Fruit fly (Drosophila melanogaster): ENCODE measurements around the gene Pglym78.
A peak's percentile ranks its signal among the peaks of the same experiment; 100 is the strongest.

The Pglym78 gene

DNA sequence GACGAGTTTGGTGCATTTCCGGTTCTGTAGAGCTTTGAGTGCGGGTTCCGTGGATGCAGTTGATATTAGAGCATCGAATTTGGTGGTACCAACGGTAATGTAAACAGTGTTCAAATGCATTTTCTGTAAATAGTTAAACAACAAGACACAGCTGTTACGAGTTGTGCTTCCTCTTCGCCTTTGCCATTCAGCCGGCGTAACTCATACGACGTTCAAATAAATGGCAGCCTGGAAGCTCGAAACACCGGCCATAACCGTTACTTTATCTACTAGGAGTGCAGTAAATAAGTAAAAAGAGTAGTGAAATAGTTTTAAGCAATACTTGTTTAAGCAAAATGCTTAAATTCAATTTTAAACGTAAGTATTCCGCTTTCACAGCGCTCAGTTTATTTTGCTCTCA, 9.6 kb upstream of the Pglym78 start, which contains the start of the genes Alg13 and superdeath (continued):
- TF ChIP-seq dysf (GFP tag; IDR thresholded peaks at IDR 0.05) (no peak), CG15601 (tag; optimal IDR thresholded peaks at IDR 0.05) (peak; percentile 17), gem (tag; optimal IDR thresholded peaks at IDR 0.05) (no peak), Dp (GFP tag; optimal IDR thresholded peaks at IDR 0.05) (peak; percentile 10), slbo (GFP tag; IDR thresholded peaks at IDR 0.05) (no peak), Myb (GFP tag; optimal IDR thresholded peaks at IDR 0.05) (peak; percentile 92), Pdp1 (GFP tag; optimal IDR thresholded peaks at IDR 0.05) (peak in 1 of 2 experiments; percentile 64), MESR4 (GFP tag; optimal IDR thresholded peaks at IDR 0.05) (peak; percentile 24), CG1024 (GFP tag; IDR thresholded peaks at IDR 0.05) (no peak), stwl (tag; optimal IDR thresholded peaks at IDR 0.05) (peak; percentile 28), Sox102F (GFP tag; optimal IDR thresholded peaks at IDR 0.05) (no peak), CG13296 (GFP tag; optimal IDR thresholded peaks at IDR 0.05) (peak; percentile 23), zen (tag; optimal IDR thresholded peaks at IDR 0.05) (no peak), wek (GFP tag; optimal IDR thresholded peaks at IDR 0.05) (peak; percentile 43), crp (GFP tag; optimal IDR thresholded peaks at IDR 0.05) (peak in 1 of 2 experiments; percentile 85), CG2199 (GFP tag; IDR thresholded peaks at IDR 0.05) (0 out of 3 replicates have a peak, but pooled peaks have one; percentile 8), CG7987 (GFP tag; optimal IDR thresholded peaks at IDR 0.05) (peak; percentile 15), CG9437 (GFP tag; optimal IDR thresholded peaks at IDR 0.05) (peak; percentile 46), ATbp (GFP tag; optimal IDR thresholded peaks at IDR 0.05) (peak; percentile 49), pzg (GFP tag; optimal IDR thresholded peaks at IDR 0.05) (peak; percentile 62), CG2712 (tag; optimal IDR thresholded peaks at IDR 0.05) (no peak), CG17385 (GFP tag; optimal IDR thresholded peaks at IDR 0.05) (peak; percentile 95), CG17186 (GFP tag; optimal IDR thresholded peaks at IDR 0.05) (peak; percentile 49), Ets97D (GFP tag; optimal IDR thresholded peaks at IDR 0.05) (peak; percentile 23), croc (GFP tag; conservative IDR thresholded peaks at IDR 0.05) (no peak), CG15514 (GFP tag; optimal IDR thresholded peaks at IDR 0.05) (peak; percentile 4), zfh1 (GFP tag; IDR thresholded peaks at IDR 0.05) (no peak)

DNA sequence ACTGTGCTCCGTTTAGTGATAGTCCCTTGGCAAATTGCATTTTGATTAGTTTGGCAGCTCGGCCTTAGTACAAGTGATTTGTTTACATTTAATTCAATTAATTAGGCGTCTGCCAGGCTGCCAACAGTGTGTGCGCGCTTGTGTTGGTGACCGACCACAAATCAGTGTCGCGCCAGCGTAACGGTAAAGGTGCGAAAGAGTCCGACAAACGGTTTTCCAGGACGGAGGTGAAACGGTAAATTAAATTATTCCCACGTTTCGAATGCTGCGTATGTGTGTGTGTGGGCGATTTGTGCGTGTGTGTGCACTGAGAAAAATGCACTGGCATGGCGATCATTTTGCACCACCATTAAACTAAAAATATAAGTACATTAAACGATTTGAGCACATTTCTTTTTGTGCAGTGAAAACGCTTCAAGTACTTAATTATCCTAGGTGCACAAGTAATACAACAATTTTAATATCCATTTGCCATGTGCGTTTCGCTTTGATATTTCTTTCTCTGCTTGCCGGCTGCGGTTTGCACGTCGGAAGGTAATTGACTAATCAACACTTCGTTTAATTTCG, 9.0 kb upstream of the Pglym78 start:
- TF ChIP-seq gfzf (GFP tag; optimal IDR thresholded peaks at IDR 0.05) (no peak), sug (tag; optimal IDR thresholded peaks at IDR 0.05) (no peak), CG6654 (GFP tag; optimal IDR thresholded peaks at IDR 0.05) (no peak), CG31224 (GFP tag; IDR thresholded peaks at IDR 0.05) (no peak), Taf1 (GFP tag; IDR thresholded peaks at IDR 0.05) (peak; percentile 38; the same call in 1 of the 2 replicates), disco-r (GFP tag; optimal IDR thresholded peaks at IDR 0.05) (no peak), CG10431 (GFP tag; optimal IDR thresholded peaks at IDR 0.05) (no peak), CG2120 (GFP tag; optimal IDR thresholded peaks at IDR 0.05) (peak; percentile 40), CG6813 (GFP tag; optimal IDR thresholded peaks at IDR 0.05) (no peak), CG10543 (GFP tag; optimal IDR thresholded peaks at IDR 0.05) (peak; percentile 21), HLH3B (GFP tag; IDR thresholded peaks at IDR 0.05) (peak; percentile 33; the same call in 1 of the 2 replicates), mld (GFP tag; IDR thresholded peaks at IDR 0.05; ENCODE audit: partially characterized antibody) (no peak), vnd (GFP tag; IDR thresholded peaks at IDR 0.05; ENCODE audit: partially characterized antibody) (no peak), Fer2 (tag; optimal IDR thresholded peaks at IDR 0.05) (no peak), CG8089 (GFP tag; optimal IDR thresholded peaks at IDR 0.05) (no peak), Chrac-16 (GFP tag; optimal IDR thresholded peaks at IDR 0.05) (peak; percentile 6), croc (GFP tag; conservative IDR thresholded peaks at IDR 0.05) (no peak), D (optimal IDR thresholded peaks at IDR 0.05) (no peak), D (GFP tag; optimal IDR thresholded peaks at IDR 0.05) (no peak), CG14860 (GFP tag; IDR thresholded peaks at IDR 0.05; ENCODE audit: partially characterized antibody) (no peak), phol (tag; optimal IDR thresholded peaks at IDR 0.05) (no peak), Lim3 (GFP tag; IDR thresholded peaks at IDR 0.05) (no peak), CG10565 (GFP tag; optimal IDR thresholded peaks at IDR 0.05) (no peak)

All from whole organism, embryonic.